Fruit fly (Drosophila melanogaster): ENCODE results near the gene Galk.

- TF ChIP-seq pan (optimal IDR thresholded peaks at IDR 0.05), result no peak
- TF ChIP-seq EcR (GFP tag; optimal IDR thresholded peaks at IDR 0.05), result no peak
- TF ChIP-seq usp (GFP tag; optimal IDR thresholded peaks at IDR 0.05), result no peak
- TF ChIP-seq CG8478 (optimal IDR thresholded peaks at IDR 0.05), result no peak
- TF ChIP-seq Dll (optimal IDR thresholded peaks at IDR 0.05), result no peak
These were observed 46.2 kb downstream of the Galk start for dm6 chr3L:8939654-8940053.
